Worm (Caenorhabditis elegans): ENCODE measurements around the gene F33C8.2.

Gene F33C8.2

ce11 chrX:14721098-14721497, at the start of gene F33C8.2:
TSS of gene F33C8.2 (plus strand) at chrX:14721398.
- no peak for TF ChIP-seq unc-62 (GFP tag; optimal IDR thresholded peaks at IDR 0.05)
- no peak for TF ChIP-seq lsy-2 (tag; optimal IDR thresholded peaks at IDR 0.05)
- TF ChIP-seq M03D4.4 (tag; optimal IDR thresholded peaks at IDR 0.05): no peak
- TF ChIP-seq ceh-43 (GFP tag; optimal IDR thresholded peaks at IDR 0.05): no peak
- TF ChIP-seq sem-2 (GFP tag; optimal IDR thresholded peaks at IDR 0.05): no peak
- TF ChIP-seq ceh-39 (tag; optimal IDR thresholded peaks at IDR 0.05): no peak
- TF ChIP-seq lin-13 (tag; optimal IDR thresholded peaks at IDR 0.05): no peak
- no peak for TF ChIP-seq bed-3 (GFP tag; optimal IDR thresholded peaks at IDR 0.05)
- no peak for TF ChIP-seq hlh-1 (tag; optimal IDR thresholded peaks at IDR 0.05)
- no peak for TF ChIP-seq nhr-2 (tag; optimal IDR thresholded peaks at IDR 0.05)

- TF ChIP-seq M03D4.4 (tag; optimal IDR thresholded peaks at IDR 0.05) (no peak), unc-120 (tag; optimal IDR thresholded peaks at IDR 0.05; ENCODE audit: poor library complexity, severe bottlenecking) (peak; percentile 32), lin-13 (tag; optimal IDR thresholded peaks at IDR 0.05) (no peak), lin-32 (GFP tag; optimal IDR thresholded peaks at IDR 0.05) (no peak)
Measured at ce11 chrX:14674028-14674427, 47.2 kb upstream of the F33C8.2 start, which contains the start of gene slt-1. TSS of gene slt-1 (plus strand) at chrX:14674328.

- TF ChIP-seq pha-4 (tag; optimal IDR thresholded peaks at IDR 0.05): no peak
- no peak for TF ChIP-seq elt-3 (tag; optimal IDR thresholded peaks at IDR 0.05)
- TF ChIP-seq blmp-1 (tag; optimal IDR thresholded peaks at IDR 0.05): no peak
- no peak for TF ChIP-seq unc-62 (GFP tag; optimal IDR thresholded peaks at IDR 0.05)
- no peak for TF ChIP-seq bed-3 (GFP tag; optimal IDR thresholded peaks at IDR 0.05)
- TF ChIP-seq drap-1 (GFP tag; optimal IDR thresholded peaks at IDR 0.05): no peak
- no peak for TF ChIP-seq M03D4.4 (tag; optimal IDR thresholded peaks at IDR 0.05)
- no peak for TF ChIP-seq ces-1 (GFP tag; optimal IDR thresholded peaks at IDR 0.05)
- no peak for TF ChIP-seq mep-1 (tag; optimal IDR thresholded peaks at IDR 0.05)
- no peak for TF ChIP-seq lin-13 (tag; optimal IDR thresholded peaks at IDR 0.05)
- TF ChIP-seq lin-32 (GFP tag; optimal IDR thresholded peaks at IDR 0.05): no peak
- no peak for TF ChIP-seq mls-2 (tag; optimal IDR thresholded peaks at IDR 0.05)
- TF ChIP-seq ceh-83 (GFP tag; optimal IDR thresholded peaks at IDR 0.05): no peak
- no peak for TF ChIP-seq nhr-76 (tag; optimal IDR thresholded peaks at IDR 0.05)
- TF ChIP-seq zip-8 (tag; optimal IDR thresholded peaks at IDR 0.05): no peak
- no peak for TF ChIP-seq sptf-1 (tag; optimal IDR thresholded peaks at IDR 0.05)
- no peak for TF ChIP-seq tbx-8 (GFP tag; optimal IDR thresholded peaks at IDR 0.05)
- TF ChIP-seq ztf-11 (tag; optimal IDR thresholded peaks at IDR 0.05): no peak
Measured at ce11 chrX:14678983-14679382, 42.2 kb upstream of the F33C8.2 start.

- TF ChIP-seq nhr-237 (tag; optimal IDR thresholded peaks at IDR 0.05) (no peak), lsy-2 (tag; optimal IDR thresholded peaks at IDR 0.05) (no peak)
Measured at ce11 chrX:14680474-14680873, 40.7 kb upstream of the F33C8.2 start.

ce11 chrX:14684406-14684927, 36.7 kb upstream of the F33C8.2 start, which contains the start of gene csq-1:
TSS of gene csq-1 (plus strand) at chrX:14684877.
- TF ChIP-seq lin-32 (GFP tag; optimal IDR thresholded peaks at IDR 0.05): no peak
- no peak for TF ChIP-seq ces-1 (GFP tag; optimal IDR thresholded peaks at IDR 0.05)
- TF ChIP-seq unc-39 (tag; optimal IDR thresholded peaks at IDR 0.05): no peak
- no peak for TF ChIP-seq cnd-1 (tag; optimal IDR thresholded peaks at IDR 0.05)
- no peak for TF ChIP-seq sptf-1 (tag; optimal IDR thresholded peaks at IDR 0.05)
- TF ChIP-seq sem-2 (GFP tag; optimal IDR thresholded peaks at IDR 0.05): no peak
- TF ChIP-seq nhr-12 (tag; optimal IDR thresholded peaks at IDR 0.05): no peak
- TF ChIP-seq unc-62 (GFP tag; optimal IDR thresholded peaks at IDR 0.05): peak; percentile 53
- no peak for TF ChIP-seq lin-13 (tag; optimal IDR thresholded peaks at IDR 0.05)
- no peak for TF ChIP-seq mep-1 (tag; optimal IDR thresholded peaks at IDR 0.05)
- TF ChIP-seq unc-120 (tag; optimal IDR thresholded peaks at IDR 0.05; ENCODE audit: poor library complexity, severe bottlenecking): peak; percentile 66
- no peak for TF ChIP-seq mls-2 (tag; optimal IDR thresholded peaks at IDR 0.05)
- no peak for TF ChIP-seq snpc-4 (tag; optimal IDR thresholded peaks at IDR 0.05)
- TF ChIP-seq ham-2 (GFP tag; optimal IDR thresholded peaks at IDR 0.05): no peak
- no peak for TF ChIP-seq elt-3 (tag; optimal IDR thresholded peaks at IDR 0.05)
- no peak for TF ChIP-seq nhr-76 (tag; optimal IDR thresholded peaks at IDR 0.05)
- no peak for TF ChIP-seq nhr-2 (tag; optimal IDR thresholded peaks at IDR 0.05)
- peak; percentile 69 for TF ChIP-seq hlh-1 (tag; optimal IDR thresholded peaks at IDR 0.05)
- no peak for TF ChIP-seq blmp-1 (tag; optimal IDR thresholded peaks at IDR 0.05)
- TF ChIP-seq nhr-237 (tag; optimal IDR thresholded peaks at IDR 0.05): no peak
- no peak for TF ChIP-seq lsy-2 (tag; optimal IDR thresholded peaks at IDR 0.05)
- TF ChIP-seq ceh-39 (tag; optimal IDR thresholded peaks at IDR 0.05): no peak
- no peak for TF ChIP-seq ztf-11 (tag; optimal IDR thresholded peaks at IDR 0.05)
- TF ChIP-seq zip-8 (tag; optimal IDR thresholded peaks at IDR 0.05): no peak

Measured in whole organism, mixed stage, embryonic.